Fruit fly (Drosophila melanogaster): ENCODE data around the gene Pen.

DNA sequence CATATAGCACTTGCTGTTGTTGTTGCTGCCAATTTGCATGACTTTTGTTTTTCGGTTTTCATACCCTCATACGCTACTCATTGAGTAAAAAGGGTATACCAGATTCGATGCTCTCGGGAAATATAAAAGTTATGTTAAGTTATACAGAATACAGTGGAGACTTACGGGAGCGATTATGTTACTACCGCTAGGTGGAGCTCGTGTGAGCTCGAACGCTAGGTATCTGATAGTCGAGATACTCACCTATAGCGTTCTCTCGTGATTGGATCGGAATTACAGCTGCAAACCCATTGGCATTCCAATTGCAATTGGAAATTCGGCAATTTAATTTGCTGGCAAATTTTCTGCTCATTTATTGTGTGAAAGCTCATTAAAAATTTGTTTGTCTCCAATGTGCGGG, 23.3 kb upstream of the Pen start:
- TF ChIP-seq Hr78 (GFP tag; optimal IDR thresholded peaks at IDR 0.05) (no peak), CG32264 (GFP tag; optimal IDR thresholded peaks at IDR 0.05) (no peak), h (GFP tag; optimal IDR thresholded peaks at IDR 0.05) (no peak), dsf (GFP tag; optimal IDR thresholded peaks at IDR 0.05; ENCODE audit: borderline replicate concordance) (no peak), Hnf4 (GFP tag; optimal IDR thresholded peaks at IDR 0.05) (no peak), psq (GFP tag; optimal IDR thresholded peaks at IDR 0.05) (no peak), sage (GFP tag; optimal IDR thresholded peaks at IDR 0.05) (no peak), N (GFP tag; optimal IDR thresholded peaks at IDR 0.05) (no peak), Dif (GFP tag; optimal IDR thresholded peaks at IDR 0.05; ENCODE audit: partially characterized antibody) (no peak), rgr (GFP tag; optimal IDR thresholded peaks at IDR 0.05) (no peak), Abd-B (GFP tag; optimal IDR thresholded peaks at IDR 0.05) (no peak), lola (GFP tag; optimal IDR thresholded peaks at IDR 0.05) (no peak)
